Worm (Caenorhabditis elegans) whole organism, L4 larva: ENCODE results near the gene sshk-1.

Experiments used
- F49E8.2 ChIP-seq: sonication (generic microtip); optimal IDR thresholded peaks from 2 replicates; lab custom pipeline; 2016; ENCODE audit warnings: missing compliant biosample characterization, mild to moderate bottlenecking, missing genetic modification characterization, borderline replicate concordance
- ama-1 ChIP-seq: fragments of 150-350 bp; optimal IDR thresholded peaks from 2 replicates; lab custom pipeline; 2014; ENCODE audit warnings: inconsistent platforms, mixed read lengths
- daf-16 ChIP-seq, 3 experiments: sonication (generic microtip); optimal IDR thresholded peaks; 2 replicates each; lab custom pipeline; 2016 to 2017; ENCODE audit warnings: missing genetic modification characterization in 3 of 3, missing genetic modification reagents in 3 of 3, mild to moderate bottlenecking in 2 of 3, missing compliant biosample characterization in 2 of 3, missing biosample characterization in 1 of 3, moderate library complexity in 1 of 3
- jun-1 ChIP-seq: fragments of 150-350 bp; optimal IDR thresholded peaks from 2 replicates; lab custom pipeline; 2014; ENCODE audit warnings: missing biosample characterization, missing genetic modification reagents, missing genetic modification characterization
- sdz-12 ChIP-seq: fragments of 200-800 bp; sonication (Bioruptor generic); optimal IDR thresholded peaks from 2 replicates; lab custom pipeline; 2018; ENCODE audit warnings: mild to moderate bottlenecking, missing genetic modification characterization, missing compliant biosample characterization
- skn-1 ChIP-seq: fragments of 150-350 bp; optimal IDR thresholded peaks from 2 replicates; lab custom pipeline; 2014; ENCODE audit warnings: missing biosample characterization, missing genetic modification characterization
- unc-39 ChIP-seq: sonication (generic microtip); optimal IDR thresholded peaks from 2 replicates; lab custom pipeline; 2017; ENCODE audit warnings: missing biosample characterization, missing genetic modification characterization

- no peak for TF ChIP-seq sdz-12 (GFP tag; lab: Kevin White, UChicago)
- TF ChIP-seq ama-1 (lab: Kevin White, UChicago), result no peak
- TF ChIP-seq skn-1 (tag; lab: Kevin White, UChicago), result no peak
- no peak for TF ChIP-seq unc-39 (tag; lab: Kevin White, UChicago)
- TF ChIP-seq F49E8.2 (tag; lab: Kevin White, UChicago), result no peak
- no peak for TF ChIP-seq jun-1
- TF ChIP-seq daf-16 (GFP tag; optimal IDR thresholded peaks at IDR 0.05; lab: Kevin White, UChicago), result no peak
- TF ChIP-seq daf-16 (tag; optimal IDR thresholded peaks at IDR 0.05; lab: Kevin White, UChicago), result peak; percentile 79
Observed at ce11 chrV:20831867-20832266, 15.9 kb downstream of the sshk-1 start.
